Worm (Caenorhabditis elegans): Measurements from ENCODE around the gene C14A6.13.

The C14A6.13 gene

ce11 chrV:18161228-18161627 is at the start of gene C14A6.13:
TSS of gene C14A6.13 (minus strand) at chrV:18161328.
- TF ChIP-seq hnd-1 (tag; optimal IDR thresholded peaks at IDR 0.05) (no peak), ceh-36 (tag; optimal IDR thresholded peaks at IDR 0.05) (no peak), F13C5.2 (tag; optimal IDR thresholded peaks at IDR 0.05) (no peak), tbx-37 (GFP tag; conservative IDR thresholded peaks at IDR 0.05) (no peak), ama-1 (optimal IDR thresholded peaks at IDR 0.05) (no peak), ets-7 (tag; optimal IDR thresholded peaks at IDR 0.05) (no peak), sea-1 (GFP tag; conservative IDR thresholded peaks at IDR 0.05) (no peak), tbx-11 (GFP tag; IDR thresholded peaks at IDR 0.05) (no peak), ceh-13 (GFP tag; optimal IDR thresholded peaks at IDR 0.05) (no peak), pes-1 (GFP tag; IDR thresholded peaks at IDR 0.05) (no peak), flt-1 (GFP tag; IDR thresholded peaks at IDR 0.05) (no peak), tra-4 (tag; optimal IDR thresholded peaks at IDR 0.05) (no peak)

- TF ChIP-seq tra-4 (tag; optimal IDR thresholded peaks at IDR 0.05) (no peak), ceh-36 (tag; optimal IDR thresholded peaks at IDR 0.05) (no peak), hmg-4 (GFP tag; optimal IDR thresholded peaks at IDR 0.05) (no peak), ama-1 (optimal IDR thresholded peaks at IDR 0.05) (no peak), aly-1 (tag; optimal IDR thresholded peaks at IDR 0.05) (no peak), flt-1 (GFP tag; IDR thresholded peaks at IDR 0.05) (no peak), scrt-1 (GFP tag; IDR thresholded peaks at IDR 0.05) (no peak), sea-1 (GFP tag; conservative IDR thresholded peaks at IDR 0.05) (no peak), tbx-37 (GFP tag; conservative IDR thresholded peaks at IDR 0.05) (no peak), ets-7 (tag; optimal IDR thresholded peaks at IDR 0.05) (no peak), F13C5.2 (tag; optimal IDR thresholded peaks at IDR 0.05) (no peak), hnd-1 (tag; optimal IDR thresholded peaks at IDR 0.05) (no peak), B0310.2 (tag; optimal IDR thresholded peaks at IDR 0.05) (no peak), pes-1 (GFP tag; IDR thresholded peaks at IDR 0.05) (no peak), tbx-11 (GFP tag; IDR thresholded peaks at IDR 0.05) (no peak), ceh-13 (GFP tag; optimal IDR thresholded peaks at IDR 0.05) (no peak)
Measured at ce11 chrV:18209071-18209470, 47.9 kb upstream of the C14A6.13 start, which contains the start of gene F16H6.7. TSS of gene F16H6.7 (minus strand) at chrV:18209171.

- TF ChIP-seq sea-1 (GFP tag; conservative IDR thresholded peaks at IDR 0.05) (no peak), ama-1 (optimal IDR thresholded peaks at IDR 0.05) (no peak), ets-7 (tag; optimal IDR thresholded peaks at IDR 0.05) (no peak), ceh-36 (tag; optimal IDR thresholded peaks at IDR 0.05) (no peak), B0310.2 (tag; optimal IDR thresholded peaks at IDR 0.05) (no peak), pes-1 (GFP tag; IDR thresholded peaks at IDR 0.05) (no peak), tbx-37 (GFP tag; conservative IDR thresholded peaks at IDR 0.05) (no peak), scrt-1 (GFP tag; IDR thresholded peaks at IDR 0.05) (no peak), ceh-13 (GFP tag; optimal IDR thresholded peaks at IDR 0.05) (no peak), F13C5.2 (tag; optimal IDR thresholded peaks at IDR 0.05) (no peak), tbx-11 (GFP tag; IDR thresholded peaks at IDR 0.05) (no peak)
Measured at ce11 chrV:18198421-18198820, 37.3 kb upstream of the C14A6.13 start, which contains the start of gene F16H6.4. TSS of gene F16H6.4 (plus strand) at chrV:18198721.

- TF ChIP-seq hnd-1 (tag; optimal IDR thresholded peaks at IDR 0.05) (no peak), aly-1 (tag; optimal IDR thresholded peaks at IDR 0.05) (no peak), tbx-37 (GFP tag; conservative IDR thresholded peaks at IDR 0.05) (no peak), F13C5.2 (tag; optimal IDR thresholded peaks at IDR 0.05) (no peak), B0310.2 (tag; optimal IDR thresholded peaks at IDR 0.05) (no peak), ets-7 (tag; optimal IDR thresholded peaks at IDR 0.05) (no peak), hmbx-1 (tag; optimal IDR thresholded peaks at IDR 0.05) (no peak), ceh-13 (GFP tag; optimal IDR thresholded peaks at IDR 0.05) (no peak), tra-4 (tag; optimal IDR thresholded peaks at IDR 0.05) (no peak), hmg-4 (GFP tag; optimal IDR thresholded peaks at IDR 0.05) (no peak), flt-1 (GFP tag; IDR thresholded peaks at IDR 0.05) (no peak), ceh-36 (tag; optimal IDR thresholded peaks at IDR 0.05) (no peak), scrt-1 (GFP tag; IDR thresholded peaks at IDR 0.05) (no peak), sea-1 (GFP tag; conservative IDR thresholded peaks at IDR 0.05) (no peak), pes-1 (GFP tag; IDR thresholded peaks at IDR 0.05) (no peak), tbx-11 (GFP tag; IDR thresholded peaks at IDR 0.05) (no peak), ama-1 (optimal IDR thresholded peaks at IDR 0.05) (no peak)
Measured at ce11 chrV:18195006-18195405, 33.9 kb upstream of the C14A6.13 start, which contains the start of gene F16H6.3. TSS of gene F16H6.3 (plus strand) at chrV:18195306.

ce11 chrV:18191128-18191527 is 30.0 kb upstream of the C14A6.13 start, which contains the start of gene clec-42:
TSS of gene clec-42 (plus strand) at chrV:18191412.
- TF ChIP-seq tra-4 (tag; optimal IDR thresholded peaks at IDR 0.05) (no peak), ceh-36 (tag; optimal IDR thresholded peaks at IDR 0.05) (no peak), ceh-13 (GFP tag; optimal IDR thresholded peaks at IDR 0.05) (no peak), tbx-11 (GFP tag; IDR thresholded peaks at IDR 0.05) (no peak), pes-1 (GFP tag; IDR thresholded peaks at IDR 0.05) (no peak), aly-1 (tag; optimal IDR thresholded peaks at IDR 0.05) (no peak), tbx-37 (GFP tag; conservative IDR thresholded peaks at IDR 0.05) (no peak), ama-1 (optimal IDR thresholded peaks at IDR 0.05) (no peak), B0310.2 (tag; optimal IDR thresholded peaks at IDR 0.05) (no peak), sea-1 (GFP tag; conservative IDR thresholded peaks at IDR 0.05) (no peak), hnd-1 (tag; optimal IDR thresholded peaks at IDR 0.05) (no peak), flt-1 (GFP tag; IDR thresholded peaks at IDR 0.05) (no peak), scrt-1 (GFP tag; IDR thresholded peaks at IDR 0.05) (no peak)

- TF ChIP-seq tbx-11 (GFP tag; IDR thresholded peaks at IDR 0.05) (no peak), F13C5.2 (tag; optimal IDR thresholded peaks at IDR 0.05) (no peak), hmbx-1 (tag; optimal IDR thresholded peaks at IDR 0.05) (no peak), tra-4 (tag; optimal IDR thresholded peaks at IDR 0.05) (no peak), tbx-37 (GFP tag; conservative IDR thresholded peaks at IDR 0.05) (no peak), flt-1 (GFP tag; IDR thresholded peaks at IDR 0.05) (no peak), scrt-1 (GFP tag; IDR thresholded peaks at IDR 0.05) (no peak), hmg-4 (GFP tag; optimal IDR thresholded peaks at IDR 0.05) (no peak), ets-7 (tag; optimal IDR thresholded peaks at IDR 0.05) (no peak), sea-1 (GFP tag; conservative IDR thresholded peaks at IDR 0.05) (no peak), hnd-1 (tag; optimal IDR thresholded peaks at IDR 0.05) (no peak), aly-1 (tag; optimal IDR thresholded peaks at IDR 0.05) (no peak), pes-1 (GFP tag; IDR thresholded peaks at IDR 0.05) (no peak), ama-1 (optimal IDR thresholded peaks at IDR 0.05) (no peak), ceh-36 (tag; optimal IDR thresholded peaks at IDR 0.05) (no peak), ceh-13 (GFP tag; optimal IDR thresholded peaks at IDR 0.05) (no peak), B0310.2 (tag; optimal IDR thresholded peaks at IDR 0.05) (no peak)
Measured at ce11 chrV:18189181-18189580, 28.1 kb upstream of the C14A6.13 start, which contains the start of gene clec-246. TSS of gene clec-246 (plus strand) at chrV:18189481.

- TF ChIP-seq flt-1 (GFP tag; IDR thresholded peaks at IDR 0.05), result no peak
- no peak for TF ChIP-seq tra-4 (tag; optimal IDR thresholded peaks at IDR 0.05)
- TF ChIP-seq hmg-4 (GFP tag; optimal IDR thresholded peaks at IDR 0.05), result no peak
- no peak for TF ChIP-seq sea-1 (GFP tag; conservative IDR thresholded peaks at IDR 0.05)
- no peak for TF ChIP-seq tbx-37 (GFP tag; conservative IDR thresholded peaks at IDR 0.05)
- no peak for TF ChIP-seq scrt-1 (GFP tag; IDR thresholded peaks at IDR 0.05)
- TF ChIP-seq pes-1 (GFP tag; IDR thresholded peaks at IDR 0.05), result no peak
- no peak for TF ChIP-seq hmbx-1 (tag; optimal IDR thresholded peaks at IDR 0.05)
- no peak for TF ChIP-seq ceh-13 (GFP tag; optimal IDR thresholded peaks at IDR 0.05)
- no peak for TF ChIP-seq ama-1 (optimal IDR thresholded peaks at IDR 0.05)
- no peak for TF ChIP-seq ceh-36 (tag; optimal IDR thresholded peaks at IDR 0.05)
- no peak for TF ChIP-seq ets-7 (tag; optimal IDR thresholded peaks at IDR 0.05)
- TF ChIP-seq B0310.2 (tag; optimal IDR thresholded peaks at IDR 0.05), result no peak
- no peak for TF ChIP-seq aly-1 (tag; optimal IDR thresholded peaks at IDR 0.05)
- TF ChIP-seq hnd-1 (tag; optimal IDR thresholded peaks at IDR 0.05), result no peak
- TF ChIP-seq F13C5.2 (tag; optimal IDR thresholded peaks at IDR 0.05), result no peak
- TF ChIP-seq tbx-11 (GFP tag; IDR thresholded peaks at IDR 0.05), result no peak
Measured at ce11 chrV:18188328-18188727, 27.2 kb upstream of the C14A6.13 start, which contains the start of gene clec-245. TSS of gene clec-245 (minus strand) at chrV:18188428.
